Fruit fly (Drosophila melanogaster) whole organism, pupa: ENCODE data around the gene CRIF.

Source experiments
- CG12605 ChIP-seq: fragments of 200-800 bp; sonication (Bioruptor generic); IDR thresholded peaks from 2 replicates; pipeline ENCODE4 v1.3.6; 2022; ENCODE audit warnings: missing biosample characterization, missing genetic modification characterization
- EcR ChIP-seq: fragments of 200-800 bp; sonication (Bioruptor generic); optimal IDR thresholded peaks from 3 replicates; lab custom pipeline; 2019; ENCODE audit warnings: missing biosample characterization, missing genetic modification characterization, mild to moderate bottlenecking, moderate library complexity, missing genetic modification reagents
- gl ChIP-seq: fragments of 200-800 bp; sonication (Bioruptor generic); optimal IDR thresholded peaks from 2 replicates; lab custom pipeline; 2018; ENCODE audit warnings: missing biosample characterization, mild to moderate bottlenecking, missing genetic modification characterization

DNA sequence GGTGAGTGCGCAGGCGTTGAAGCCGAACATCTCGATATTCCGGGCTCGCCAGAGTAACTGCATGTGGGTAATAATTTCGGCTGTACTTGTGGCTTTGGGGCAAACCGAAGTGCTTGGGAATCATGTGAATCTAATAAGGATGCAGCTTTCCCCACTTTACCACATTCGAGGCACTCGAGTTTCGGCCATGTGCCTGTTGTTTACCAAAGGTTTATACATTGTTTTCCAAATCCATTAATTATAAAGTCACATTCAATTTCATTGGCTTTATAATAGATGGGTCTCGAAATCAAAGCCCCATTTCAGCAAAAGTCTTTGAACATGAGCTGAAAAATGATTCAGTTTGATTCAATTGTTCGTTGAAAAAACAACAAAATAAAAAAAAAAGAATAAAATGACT, 3.6 kb downstream of the CRIF start, which contains the start of gene CG7634:
- no peak for TF ChIP-seq CG12605 (GFP tag; lab: Robert Waterston, UW)
- TF ChIP-seq gl (tag; lab: Kevin White, UChicago), result no peak
- no peak for TF ChIP-seq EcR (GFP tag; lab: Kevin White, UChicago)
